Worm (Caenorhabditis elegans) whole organism, late embryonic: ENCODE measurements around the gene F20D6.6.

Experiments
- Y22D7AL.16 ChIP-seq: sonication (generic microtip); optimal IDR thresholded peaks from 2 replicates; lab custom pipeline; 2016; ENCODE audit warnings: missing genetic modification characterization, missing compliant biosample characterization
- che-1 ChIP-seq: sonication (generic microtip); optimal IDR thresholded peaks from 2 replicates; lab custom pipeline; 2016; ENCODE audit warnings: mild to moderate bottlenecking, missing genetic modification characterization, missing compliant biosample characterization
- dmd-4 ChIP-seq: sonication (generic microtip); optimal IDR thresholded peaks from 2 replicates; lab custom pipeline; 2016; ENCODE audit warnings: borderline replicate concordance, missing genetic modification characterization, missing compliant biosample characterization
- hlh-15 ChIP-seq: sonication (generic microtip); optimal IDR thresholded peaks from 2 replicates; lab custom pipeline; 2016; ENCODE audit warnings: missing genetic modification characterization, missing compliant biosample characterization
- hlh-6 ChIP-seq: sonication (generic microtip); optimal IDR thresholded peaks from 2 replicates; lab custom pipeline; 2016; ENCODE audit warnings: missing genotype, missing genetic modification characterization, missing compliant biosample characterization
- nhr-232 ChIP-seq: sonication (generic microtip); optimal IDR thresholded peaks from 2 replicates; lab custom pipeline; 2016; ENCODE audit warnings: missing genetic modification characterization, missing compliant biosample characterization
- rnt-1 ChIP-seq: sonication (generic microtip); optimal IDR thresholded peaks from 2 replicates; lab custom pipeline; 2016; ENCODE audit warnings: missing genetic modification characterization, missing compliant biosample characterization
- unc-86 ChIP-seq: sonication (generic microtip); optimal IDR thresholded peaks from 2 replicates; lab custom pipeline; 2016; ENCODE audit warnings: missing genetic modification characterization, missing compliant biosample characterization

- TF ChIP-seq hlh-15 (tag; lab: Kevin White, UChicago): no peak
- no peak for TF ChIP-seq che-1 (tag; lab: Kevin White, UChicago)
- no peak for TF ChIP-seq rnt-1 (tag; lab: Kevin White, UChicago)
- TF ChIP-seq Y22D7AL.16: no peak
- TF ChIP-seq nhr-232 (tag; lab: Kevin White, UChicago): no peak
- TF ChIP-seq unc-86 (tag; lab: Kevin White, UChicago): no peak
- no peak for TF ChIP-seq hlh-6 (tag; lab: Kevin White, UChicago)
- no peak for TF ChIP-seq dmd-4
Measured at ce11 chrV:8159629-8160028, at the start of gene F20D6.6.
